Worm (Caenorhabditis elegans): Measurements from ENCODE around the gene ptr-5.

ptr-5 gene

DNA sequence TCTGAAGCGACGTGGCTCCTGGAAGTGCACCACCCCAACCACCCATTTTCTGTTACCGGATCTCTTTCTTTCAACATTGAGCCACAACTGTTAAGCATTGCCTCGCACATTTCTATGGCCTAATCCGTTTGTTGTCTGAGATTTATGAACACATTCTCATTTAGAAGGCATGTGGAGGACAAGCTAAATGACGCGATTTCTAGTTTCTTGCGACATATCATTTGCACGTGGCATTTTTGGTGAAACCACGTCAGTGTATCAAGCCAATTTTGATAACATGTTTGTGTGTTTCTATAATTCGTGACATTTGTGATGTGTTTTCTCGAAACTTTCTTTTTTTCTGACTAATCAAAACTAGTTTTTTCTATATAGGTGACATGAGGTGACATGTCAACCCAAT, 38.4 kb downstream of the ptr-5 start:
- no peak for TF ChIP-seq lin-15B (tag; optimal IDR thresholded peaks at IDR 0.05)
- TF ChIP-seq ama-1 (optimal IDR thresholded peaks at IDR 0.05) = no peak
- no peak for TF ChIP-seq tbx-2 (tag; optimal IDR thresholded peaks at IDR 0.05)
- no peak for TF ChIP-seq ztf-4 (tag; optimal IDR thresholded peaks at IDR 0.05)
- no peak for TF ChIP-seq ztf-11 (tag; optimal IDR thresholded peaks at IDR 0.05)
- TF ChIP-seq hmg-11 (tag; optimal IDR thresholded peaks at IDR 0.05) = no peak
- TF ChIP-seq mdl-1 (tag; optimal IDR thresholded peaks at IDR 0.05) = no peak
- TF ChIP-seq ceh-9 (tag; optimal IDR thresholded peaks at IDR 0.05) = no peak
- no peak for TF ChIP-seq snpc-4 (tag; optimal IDR thresholded peaks at IDR 0.05)
- TF ChIP-seq daf-12 (tag; optimal IDR thresholded peaks at IDR 0.05) = no peak
- no peak for TF ChIP-seq nhr-23 (tag; optimal IDR thresholded peaks at IDR 0.05)
- TF ChIP-seq nhr-28 (tag; optimal IDR thresholded peaks at IDR 0.05) = no peak
- TF ChIP-seq lin-39 (tag; optimal IDR thresholded peaks at IDR 0.05) = no peak

ce11 chrX:17359452-17359851, 41.1 kb downstream of the ptr-5 start, which contains the start of gene npr-36:
Gene npr-36 (plus strand): TSS chrX:17359752.
- no peak for TF ChIP-seq hmg-11 (tag; optimal IDR thresholded peaks at IDR 0.05)
- TF ChIP-seq zag-1 (tag; optimal IDR thresholded peaks at IDR 0.05) = no peak
- no peak for TF ChIP-seq nhr-12 (tag; optimal IDR thresholded peaks at IDR 0.05)
- no peak for TF ChIP-seq ceh-16 (tag; optimal IDR thresholded peaks at IDR 0.05)
- TF ChIP-seq elt-2 (tag; optimal IDR thresholded peaks at IDR 0.05) = no peak
- no peak for TF ChIP-seq lin-15B (tag; optimal IDR thresholded peaks at IDR 0.05)
- TF ChIP-seq ama-1 (optimal IDR thresholded peaks at IDR 0.05) = no peak
- TF ChIP-seq lsy-12 (tag; optimal IDR thresholded peaks at IDR 0.05) = no peak
- TF ChIP-seq unc-62 (GFP tag; optimal IDR thresholded peaks at IDR 0.05) = no peak
- no peak for TF ChIP-seq jun-1 (tag; optimal IDR thresholded peaks at IDR 0.05)
- TF ChIP-seq tbx-2 (tag; optimal IDR thresholded peaks at IDR 0.05) = no peak
- TF ChIP-seq nhr-25 (tag; optimal IDR thresholded peaks at IDR 0.05) = no peak
- TF ChIP-seq fkh-2 (tag; optimal IDR thresholded peaks at IDR 0.05) = no peak
- no peak for TF ChIP-seq ceh-9 (tag; optimal IDR thresholded peaks at IDR 0.05)
- no peak for TF ChIP-seq nhr-237 (tag; optimal IDR thresholded peaks at IDR 0.05)
- no peak for TF ChIP-seq mml-1 (tag; optimal IDR thresholded peaks at IDR 0.05)
- no peak for TF ChIP-seq fkh-10 (GFP tag; optimal IDR thresholded peaks at IDR 0.05)
- no peak for TF ChIP-seq R02D3.7 (tag; optimal IDR thresholded peaks at IDR 0.05)
- no peak for TF ChIP-seq sea-2 (GFP tag; optimal IDR thresholded peaks at IDR 0.05)
- TF ChIP-seq nhr-43 (tag; optimal IDR thresholded peaks at IDR 0.05; ENCODE audit: poor library complexity, severe bottlenecking) = no peak

DNA sequence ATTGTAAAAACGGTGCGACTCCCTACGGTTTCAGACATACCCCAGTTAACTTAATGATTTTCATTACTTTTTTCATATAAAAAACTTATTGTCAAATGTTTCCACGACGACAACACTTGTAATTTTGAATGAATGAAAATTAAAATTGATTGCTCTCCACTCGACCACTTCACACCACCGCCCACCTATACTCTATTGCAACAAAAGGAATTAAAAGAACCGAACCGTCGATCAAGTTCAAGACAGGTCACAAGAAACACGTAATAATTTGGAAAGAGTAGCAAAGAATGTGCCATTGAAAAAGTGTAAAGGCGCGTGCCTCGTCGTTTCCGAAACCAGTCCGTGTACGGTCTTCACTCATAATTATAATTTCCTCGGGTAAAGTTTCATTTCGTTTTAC, 44.1 kb downstream of the ptr-5 start, which contains the start of gene F10D7.11:
F10D7.11 (plus strand) TSS at position 301 of the 400 bp plus-strand sequence.
- TF ChIP-seq ama-1 (optimal IDR thresholded peaks at IDR 0.05) (no peak), ceh-82 (tag; optimal IDR thresholded peaks at IDR 0.05) (no peak), nhr-76 (tag; optimal IDR thresholded peaks at IDR 0.05) (no peak), nhr-11 (tag; optimal IDR thresholded peaks at IDR 0.05) (no peak), nhr-77 (tag; optimal IDR thresholded peaks at IDR 0.05) (no peak), pha-4 (tag; optimal IDR thresholded peaks at IDR 0.05) (no peak), ztf-4 (tag; optimal IDR thresholded peaks at IDR 0.05) (no peak), ZK546.5 (tag; optimal IDR thresholded peaks at IDR 0.05) (no peak), ceh-16 (tag; optimal IDR thresholded peaks at IDR 0.05) (no peak), skn-1 (tag; optimal IDR thresholded peaks at IDR 0.05) (no peak), zag-1 (tag; optimal IDR thresholded peaks at IDR 0.05) (no peak), unc-62 (GFP tag; optimal IDR thresholded peaks at IDR 0.05) (no peak), nhr-237 (tag; optimal IDR thresholded peaks at IDR 0.05) (no peak), pqm-1 (tag; optimal IDR thresholded peaks at IDR 0.05) (no peak)

DNA sequence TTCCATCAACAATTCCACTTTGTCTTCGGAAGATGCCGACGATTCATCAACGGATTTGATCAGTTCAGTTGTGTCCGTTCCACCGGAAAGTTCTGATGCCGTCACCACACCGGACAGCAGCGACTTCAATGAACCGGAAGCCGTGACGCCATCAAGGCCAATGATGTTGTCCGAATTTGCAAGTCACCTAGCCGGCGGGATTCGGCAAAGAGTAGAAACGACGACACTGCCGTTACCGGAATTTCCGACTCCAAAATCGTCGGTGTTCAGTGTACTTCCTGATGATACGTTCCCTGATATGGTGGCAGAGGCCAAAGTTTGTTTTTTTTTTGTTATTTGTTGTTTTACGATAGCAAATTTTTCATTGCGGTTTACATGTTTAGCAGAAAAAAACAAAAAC, 45.1 kb downstream of the ptr-5 start:
- no peak for TF ChIP-seq sea-2 (GFP tag; optimal IDR thresholded peaks at IDR 0.05)
- TF ChIP-seq lin-39 (tag; optimal IDR thresholded peaks at IDR 0.05) = no peak
- TF ChIP-seq nhr-23 (tag; optimal IDR thresholded peaks at IDR 0.05) = no peak
- no peak for TF ChIP-seq nhr-76 (tag; optimal IDR thresholded peaks at IDR 0.05)
- no peak for TF ChIP-seq jun-1 (tag; optimal IDR thresholded peaks at IDR 0.05)
- TF ChIP-seq elt-1 (tag; optimal IDR thresholded peaks at IDR 0.05) = no peak
- no peak for TF ChIP-seq nhr-77 (tag; optimal IDR thresholded peaks at IDR 0.05)
- no peak for TF ChIP-seq mdl-1 (tag; optimal IDR thresholded peaks at IDR 0.05)
- no peak for TF ChIP-seq pha-4 (tag; optimal IDR thresholded peaks at IDR 0.05)
- no peak for TF ChIP-seq nhr-11 (tag; optimal IDR thresholded peaks at IDR 0.05)
- TF ChIP-seq egl-27 (tag; optimal IDR thresholded peaks at IDR 0.05) = no peak
- no peak for TF ChIP-seq skn-1 (tag; optimal IDR thresholded peaks at IDR 0.05)
- no peak for TF ChIP-seq nhr-12 (tag; optimal IDR thresholded peaks at IDR 0.05)
- no peak for TF ChIP-seq ceh-82 (tag; optimal IDR thresholded peaks at IDR 0.05)
- TF ChIP-seq nhr-67 (tag; optimal IDR thresholded peaks at IDR 0.05) = no peak

Measured in whole organism, L3 larva.